Worm (Caenorhabditis elegans) whole organism, young adult: Measurements from ENCODE around the gene C02B4.3.
A peak's percentile ranks its signal among the peaks of the same experiment; 100 is the strongest.

Source experiments
- B0261.1 ChIP-seq: sonication (generic microtip); optimal IDR thresholded peaks from 2 replicates; lab custom pipeline; 2016; ENCODE audit warnings: mild to moderate bottlenecking, missing genetic modification characterization, moderate library complexity, missing compliant biosample characterization
- B0336.3 ChIP-seq: fragments of 200-800 bp; sonication (Bioruptor generic); IDR thresholded peaks from 2 replicates; pipeline ENCODE4 v1.3.6; 2022; ENCODE audit warnings: missing genetic modification characterization, missing compliant biosample characterization
- F22D6.2 ChIP-seq: sonication (generic microtip); optimal IDR thresholded peaks from 2 replicates; lab custom pipeline; 2016; ENCODE audit warnings: mild to moderate bottlenecking, missing genetic modification characterization, missing compliant biosample characterization
- F33H1.4 ChIP-seq: fragments of 200-800 bp; sonication (Bioruptor generic); IDR thresholded peaks from 2 replicates; pipeline ENCODE4 v1.3.6; 2022; ENCODE audit warnings: missing genetic modification reagents, missing genetic modification characterization, missing compliant biosample characterization
- F37B4.10 ChIP-seq: fragments of 200-800 bp; sonication (Bioruptor generic); IDR thresholded peaks from 2 replicates; pipeline ENCODE4 v1.3.6; 2022; ENCODE audit warnings: missing genetic modification characterization, missing compliant biosample characterization
- F49E8.2 ChIP-seq: sonication (generic microtip); optimal IDR thresholded peaks from 3 replicates; lab custom pipeline; 2017; ENCODE audit warnings: missing genetic modification characterization, mild to moderate bottlenecking, missing compliant biosample characterization, antibody characterized with exemption, moderate library complexity; ENCODE audit not compliant: insufficient read depth
- T07F8.4 ChIP-seq: sonication (generic microtip); optimal IDR thresholded peaks from 2 replicates; lab custom pipeline; 2016; ENCODE audit warnings: mild to moderate bottlenecking, missing genetic modification characterization, moderate library complexity, missing compliant biosample characterization
- Y95B8A.8 ChIP-seq: fragments of 200-800 bp; sonication (Bioruptor generic); IDR thresholded peaks from 2 replicates; pipeline ENCODE4 v1.3.6; 2022; ENCODE audit warnings: missing genetic modification reagents, missing genetic modification characterization, missing compliant biosample characterization
- akir-1 ChIP-seq: fragments of 200-800 bp; sonication (Bioruptor generic); optimal IDR thresholded peaks from 2 replicates; lab custom pipeline; 2018; ENCODE audit warnings: mild to moderate bottlenecking, missing genetic modification characterization, moderate library complexity, missing compliant biosample characterization
- aptf-3 ChIP-seq: fragments of 200-800 bp; sonication (Bioruptor generic); IDR thresholded peaks from 2 replicates; pipeline ENCODE4 v1.3.6; 2022; ENCODE audit warnings: missing genetic modification characterization, missing compliant biosample characterization
- bed-1 ChIP-seq: fragments of 200-800 bp; sonication (Bioruptor generic); IDR thresholded peaks from 2 replicates; pipeline ENCODE4 v1.3.6; 2022; ENCODE audit warnings: missing genetic modification reagents, missing genetic modification characterization, missing compliant biosample characterization
- cebp-1 ChIP-seq, 2 experiments: fragments of 200-800 bp in 1 of 2; sonication (Bioruptor generic) in 1 of 2; sonication (generic microtip) in 1 of 2; IDR thresholded peaks in 1 of 2; optimal IDR thresholded peaks in 1 of 2; 2 replicates each; pipeline versions ENCODE4 v1.3.6 to Lab custom; 2017 to 2022; ENCODE audit warnings: missing compliant biosample characterization in 2 of 2, missing genetic modification characterization in 2 of 2, mild to moderate bottlenecking in 1 of 2, missing genetic modification reagents in 1 of 2, moderate library complexity in 1 of 2
- ceh-27 ChIP-seq: fragments of 200-800 bp; sonication (Bioruptor generic); optimal IDR thresholded peaks from 2 replicates; lab custom pipeline; 2018; ENCODE audit warnings: mild to moderate bottlenecking, missing genetic modification characterization, moderate library complexity, missing compliant biosample characterization
- dox-1 ChIP-seq: fragments of 200-800 bp; sonication (Bioruptor generic); IDR thresholded peaks from 2 replicates; pipeline ENCODE4 v1.3.6; 2022; ENCODE audit warnings: missing genetic modification reagents, missing genetic modification characterization, missing compliant biosample characterization
- dpff-1 ChIP-seq: sonication (generic microtip); optimal IDR thresholded peaks from 2 replicates; lab custom pipeline; 2017; ENCODE audit warnings: mild to moderate bottlenecking, missing genetic modification characterization, missing compliant biosample characterization
- hmg-20 ChIP-seq: fragments of 200-800 bp; sonication (Bioruptor generic); IDR thresholded peaks from 2 replicates; pipeline ENCODE4 v1.3.6; 2022; ENCODE audit warnings: missing genetic modification reagents, missing genetic modification characterization, missing compliant biosample characterization
- hrde-1 ChIP-seq: sonication (generic microtip); optimal IDR thresholded peaks from 2 replicates; lab custom pipeline; 2016; ENCODE audit warnings: missing genetic modification characterization, mild to moderate bottlenecking, missing compliant biosample characterization, moderate library complexity, missing genotype, missing genetic modification reagents, borderline replicate concordance
- let-607 ChIP-seq, 2 experiments: fragments of 200-800 bp in 1 of 2; sonication (Bioruptor generic) in 1 of 2; sonication (generic microtip) in 1 of 2; optimal IDR thresholded peaks; 2 replicates each; lab custom pipeline; 2016 to 2018; ENCODE audit warnings: mild to moderate bottlenecking in 2 of 2, missing compliant biosample characterization in 2 of 2, missing genetic modification characterization in 2 of 2, moderate library complexity in 2 of 2, missing genotype in 1 of 2
- lir-1 ChIP-seq: fragments of 200-800 bp; sonication (Bioruptor generic); conservative IDR thresholded peaks from 2 replicates; pipeline ENCODE4 v1.3.6; 2022; ENCODE audit warnings: missing genetic modification reagents, missing genetic modification characterization, missing compliant biosample characterization
- lsl-1 ChIP-seq: fragments of 200-800 bp; sonication (Bioruptor generic); optimal IDR thresholded peaks from 2 replicates; lab custom pipeline; 2018; ENCODE audit warnings: mild to moderate bottlenecking, missing genetic modification characterization, moderate library complexity, missing compliant biosample characterization
- madf-10 ChIP-seq: sonication (generic microtip); optimal IDR thresholded peaks from 2 replicates; lab custom pipeline; 2016; ENCODE audit warnings: mild to moderate bottlenecking, missing genetic modification characterization, missing compliant biosample characterization
- madf-3 ChIP-seq: fragments of 200-800 bp; sonication (Bioruptor generic); IDR thresholded peaks from 2 replicates; pipeline ENCODE4 v1.3.6; 2022; ENCODE audit warnings: missing genetic modification reagents, missing genetic modification characterization, missing compliant biosample characterization
- mcd-1 ChIP-seq: fragments of 200-800 bp; sonication (Bioruptor generic); IDR thresholded peaks from 2 replicates; pipeline ENCODE4 v1.3.6; 2022; ENCODE audit warnings: missing genetic modification reagents, missing genetic modification characterization, missing compliant biosample characterization
- mel-28 ChIP-seq: sonication (generic microtip); optimal IDR thresholded peaks from 2 replicates; lab custom pipeline; 2016; ENCODE audit warnings: borderline replicate concordance, mild to moderate bottlenecking, missing genetic modification characterization, missing compliant biosample characterization
- nfyb-1 ChIP-seq: fragments of 200-800 bp; sonication (Bioruptor generic); IDR thresholded peaks from 2 replicates; pipeline ENCODE4 v1.3.6; 2022; ENCODE audit warnings: missing genetic modification reagents, missing genetic modification characterization, missing compliant biosample characterization
- nhr-179 ChIP-seq: sonication (generic microtip); optimal IDR thresholded peaks from 2 replicates; lab custom pipeline; 2016; ENCODE audit warnings: mild to moderate bottlenecking, missing genetic modification characterization, missing compliant biosample characterization
- nhr-80 ChIP-seq: sonication (generic microtip); optimal IDR thresholded peaks from 2 replicates; lab custom pipeline; 2016; ENCODE audit warnings: missing genetic modification characterization, missing compliant biosample characterization
- nhr-90 ChIP-seq: sonication (generic microtip); optimal IDR thresholded peaks from 2 replicates; lab custom pipeline; 2016; ENCODE audit warnings: missing genotype, mild to moderate bottlenecking, missing genetic modification characterization, missing compliant biosample characterization
- pha-4 ChIP-seq: fragments of 150-350 bp; sonication (generic microtip); optimal IDR thresholded peaks from 2 replicates; lab custom pipeline; 2014; ENCODE audit warnings: missing biosample characterization, missing genetic modification reagents, missing genetic modification characterization
- snpc-1.1 ChIP-seq: sonication (generic microtip); optimal IDR thresholded peaks from 2 replicates; lab custom pipeline; 2017; ENCODE audit warnings: missing genetic modification characterization, mild to moderate bottlenecking, missing compliant biosample characterization, antibody characterized with exemption, moderate library complexity, missing genotype, missing genetic modification reagents; ENCODE audit not compliant: insufficient read depth
- snpc-3.4 ChIP-seq: sonication (generic microtip); optimal IDR thresholded peaks from 2 replicates; lab custom pipeline; 2017; ENCODE audit warnings: missing genetic modification characterization, mild to moderate bottlenecking, missing compliant biosample characterization, antibody characterized with exemption, moderate library complexity, missing genotype, missing genetic modification reagents
- sptf-2 ChIP-seq: fragments of 200-800 bp; sonication (Bioruptor generic); optimal IDR thresholded peaks from 2 replicates; lab custom pipeline; 2018; ENCODE audit warnings: mild to moderate bottlenecking, missing genetic modification characterization, missing compliant biosample characterization
- tbp1 ChIP-seq: fragments of 200-800 bp; sonication (Bioruptor generic); optimal IDR thresholded peaks from 2 replicates; lab custom pipeline; 2018; ENCODE audit warnings: mild to moderate bottlenecking, missing genetic modification characterization, missing compliant biosample characterization
- tbx-9 ChIP-seq: sonication (generic microtip); optimal IDR thresholded peaks from 2 replicates; lab custom pipeline; 2016; ENCODE audit warnings: borderline replicate concordance, missing genetic modification characterization, inconsistent platforms, missing compliant biosample characterization
- unc-62 ChIP-seq: fragments of 150-350 bp; optimal IDR thresholded peaks from 2 replicates; lab custom pipeline; 2014; ENCODE audit warnings: missing biosample characterization, missing genetic modification reagents, missing genetic modification characterization
- xnd-1 ChIP-seq: sonication (generic microtip); optimal IDR thresholded peaks from 2 replicates; lab custom pipeline; 2016; ENCODE audit warnings: missing genotype, missing genetic modification reagents, missing genetic modification characterization, missing compliant biosample characterization
- zim-3 ChIP-seq: sonication (generic microtip); optimal IDR thresholded peaks from 2 replicates; lab custom pipeline; 2017; ENCODE audit warnings: mild to moderate bottlenecking, missing genetic modification characterization, moderate library complexity, missing compliant biosample characterization
- ztf-26 ChIP-seq: sonication (generic microtip); optimal IDR thresholded peaks from 2 replicates; lab custom pipeline; 2017; ENCODE audit warnings: missing genetic modification characterization, missing compliant biosample characterization
- ztf-3 ChIP-seq: fragments of 200-800 bp; sonication (Bioruptor generic); optimal IDR thresholded peaks from 2 replicates; lab custom pipeline; 2018; ENCODE audit warnings: mild to moderate bottlenecking, missing genetic modification characterization, missing compliant biosample characterization

The C02B4.3 gene

DNA sequence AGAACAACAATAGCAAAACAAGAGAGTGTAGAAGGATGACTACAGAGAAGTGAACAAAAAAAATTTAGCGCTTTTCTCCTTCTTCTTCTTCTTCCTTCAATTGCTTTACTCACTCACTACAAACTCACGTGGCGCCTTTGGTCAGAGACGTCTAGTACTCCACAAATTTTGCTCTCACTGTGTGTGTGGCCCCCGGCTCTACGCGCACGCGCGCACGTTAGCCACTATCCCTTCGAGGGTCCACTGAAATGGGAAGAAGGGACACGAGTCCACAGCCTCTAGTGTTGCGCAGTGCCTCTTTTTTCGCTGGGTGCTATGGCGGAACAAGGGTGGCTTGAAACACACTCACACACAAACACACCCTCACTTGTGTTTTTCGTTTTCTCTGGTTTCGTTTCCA lies 30.4 kb downstream of the C02B4.3 start (continued):
- TF ChIP-seq snpc-1.1 (tag; lab: Kevin White, UChicago) = no peak
- no peak for TF ChIP-seq hmg-20 (GFP tag; lab: Robert Waterston, UW)
- no peak for TF ChIP-seq akir-1 (GFP tag; lab: Kevin White, UChicago)
- TF ChIP-seq ceh-27 (GFP tag; lab: Kevin White, UChicago) = peak; percentile 54
- no peak for TF ChIP-seq lir-1 (GFP tag; lab: Robert Waterston, UW)
- no peak for TF ChIP-seq pha-4 (tag; lab: Kevin White, UChicago)
- no peak for TF ChIP-seq madf-10 (tag; lab: Kevin White, UChicago)
- no peak for TF ChIP-seq nhr-179 (tag; lab: Kevin White, UChicago)
- 0 out of 2 replicates have a peak, but pooled peaks have one; percentile 30 for TF ChIP-seq Y95B8A.8 (GFP tag; lab: Robert Waterston, UW)
- TF ChIP-seq mcd-1 = 0 out of 2 replicates have a peak, but pooled peaks have one; percentile 26
- TF ChIP-seq cebp-1 (GFP tag; IDR thresholded peaks at IDR 0.05; lab: Robert Waterston, UW) = no peak
- peak; percentile 47 for TF ChIP-seq cebp-1 (tag; optimal IDR thresholded peaks at IDR 0.05; lab: Kevin White, UChicago)
- TF ChIP-seq bed-1 (GFP tag; lab: Robert Waterston, UW) = no peak
- TF ChIP-seq hrde-1 = no peak
- TF ChIP-seq nhr-80 (tag; lab: Kevin White, UChicago) = no peak
- TF ChIP-seq B0261.1 (tag; lab: Kevin White, UChicago) = no peak
- TF ChIP-seq T07F8.4 (tag; lab: Kevin White, UChicago) = no peak
- no peak for TF ChIP-seq ztf-3 (GFP tag; lab: Kevin White, UChicago)

DNA sequence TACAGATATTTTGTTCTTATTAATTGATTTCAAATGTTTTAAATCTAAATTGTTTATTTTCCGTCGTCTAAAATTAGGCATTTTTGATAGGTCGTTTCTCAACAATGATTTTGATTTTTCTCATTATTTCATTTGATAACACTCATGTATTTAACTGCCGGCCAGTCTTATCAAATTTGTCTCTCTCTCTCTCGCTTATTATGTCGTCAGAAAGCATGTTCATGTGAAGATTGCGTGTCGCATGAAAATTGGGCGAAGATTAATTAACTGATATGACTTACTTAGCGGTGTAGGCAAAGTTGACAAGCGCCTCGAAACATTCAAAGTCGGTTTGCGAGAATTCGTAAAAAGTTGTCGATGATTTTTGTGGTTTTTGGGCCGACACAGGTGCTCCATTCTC lies 31.9 kb downstream of the C02B4.3 start:
- 0 out of 2 replicates have a peak, but pooled peaks have one; percentile 27 for TF ChIP-seq nfyb-1 (GFP tag; lab: Robert Waterston, UW)
- no peak for TF ChIP-seq let-607 (tag; optimal IDR thresholded peaks at IDR 0.05; lab: Kevin White, UChicago)
- no peak for TF ChIP-seq zim-3 (tag; lab: Kevin White, UChicago)
- TF ChIP-seq aptf-3 (GFP tag; lab: Robert Waterston, UW) = no peak
- no peak for TF ChIP-seq dpff-1 (tag; lab: Kevin White, UChicago)
- peak; percentile 18 for TF ChIP-seq tbp1 (GFP tag; lab: Kevin White, UChicago)
- peak; percentile 77 for TF ChIP-seq nhr-80 (tag; lab: Kevin White, UChicago)
- TF ChIP-seq lsl-1 (GFP tag; lab: Kevin White, UChicago) = no peak
- no peak for TF ChIP-seq xnd-1

DNA sequence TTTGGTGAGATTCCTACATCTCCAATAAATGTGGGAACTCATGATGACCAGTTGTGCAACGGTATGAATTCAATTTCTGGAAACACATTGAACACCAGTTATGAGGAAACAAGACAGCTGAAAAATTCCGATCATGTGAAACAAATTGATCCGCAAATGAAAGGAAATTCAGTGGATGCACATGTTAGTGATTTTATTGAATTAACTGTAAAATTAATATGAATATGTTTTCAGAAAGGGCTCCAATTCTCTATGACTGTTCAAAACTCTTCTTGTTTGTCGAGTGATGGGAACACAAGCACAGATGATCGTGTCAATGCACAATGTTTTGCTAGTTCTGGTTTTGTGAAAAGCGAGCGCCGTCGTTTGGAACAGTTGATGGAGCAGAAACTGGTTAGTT lies 39.3 kb downstream of the C02B4.3 start:
- no peak for TF ChIP-seq B0336.3 (GFP tag; lab: Robert Waterston, UW)
- TF ChIP-seq F37B4.10 (GFP tag; lab: Robert Waterston, UW) = no peak
- no peak for TF ChIP-seq ztf-26 (tag; lab: Kevin White, UChicago)
- TF ChIP-seq nfyb-1 (GFP tag; lab: Robert Waterston, UW) = no peak

DNA sequence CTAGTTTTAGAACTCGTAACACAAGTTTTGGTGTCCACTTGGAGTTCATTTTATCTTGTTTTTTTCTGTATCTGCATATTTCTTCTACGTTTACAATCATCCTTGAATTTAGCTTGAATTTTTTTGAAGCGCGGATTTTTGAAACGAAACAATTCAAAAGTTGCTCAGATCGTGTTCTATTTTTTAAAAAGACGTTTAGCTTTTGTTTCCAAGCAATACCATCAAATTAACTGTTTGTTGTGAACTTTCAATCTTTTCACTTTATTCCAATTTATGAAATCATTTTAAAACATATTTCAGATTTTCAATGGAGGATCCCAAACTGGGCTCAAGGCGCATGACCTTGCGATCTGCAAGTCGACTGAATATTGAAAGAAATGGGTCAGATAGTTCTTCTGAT lies 40.5 kb downstream of the C02B4.3 start, which contains the start of gene R09A8.2:
R09A8.2 (plus strand) TSS at position 301 of the 400 bp plus-strand sequence.
- TF ChIP-seq aptf-3 (GFP tag; lab: Robert Waterston, UW) (no peak), madf-10 (tag; lab: Kevin White, UChicago) (no peak), snpc-3.4 (no peak), mcd-1 (no peak), sptf-2 (GFP tag; lab: Kevin White, UChicago) (no peak), tbx-9 (tag; lab: Kevin White, UChicago) (no peak), F22D6.2 (tag; lab: Kevin White, UChicago) (no peak), nhr-90 (tag; lab: Kevin White, UChicago) (no peak), F33H1.4 (GFP tag; lab: Robert Waterston, UW) (no peak), dox-1 (no peak), madf-3 (GFP tag; lab: Robert Waterston, UW) (no peak), mel-28 (no peak), F49E8.2 (tag; lab: Kevin White, UChicago) (no peak), unc-62 (GFP tag; lab: Kevin White, UChicago) (no peak)
